Worm (Caenorhabditis elegans): ENCODE data around the gene fbxa-142.

DNA sequence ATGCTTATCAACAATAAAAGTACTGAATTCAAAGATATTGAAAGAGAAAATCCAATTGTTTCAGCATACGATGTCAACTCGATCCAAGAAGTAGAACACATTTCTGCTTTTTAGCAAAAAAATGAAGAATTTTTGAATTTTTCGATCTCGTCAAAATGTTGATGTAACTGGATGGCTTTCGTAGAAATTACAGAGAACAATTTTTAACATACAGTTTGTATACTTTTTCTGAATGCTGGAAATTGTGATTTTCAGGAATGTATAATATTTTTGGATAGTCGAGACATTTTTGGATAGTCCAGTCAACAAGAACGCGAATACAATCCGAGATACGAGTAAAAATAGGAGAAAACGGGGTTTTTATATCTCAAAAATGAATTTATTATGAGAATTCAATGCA, 12.5 kb downstream of the fbxa-142 start, which contains the start of gene str-103:
- TF ChIP-seq nhr-129 (tag; optimal IDR thresholded peaks at IDR 0.05) (no peak), fos-1 (tag; optimal IDR thresholded peaks at IDR 0.05) (no peak), snpc-4 (tag; optimal IDR thresholded peaks at IDR 0.05) (no peak), blmp-1 (tag; optimal IDR thresholded peaks at IDR 0.05; ENCODE audit: insufficient read depth) (no peak)

Measured in whole organism, L2 larva.